Worm (Caenorhabditis elegans): ENCODE data around the gene T10H9.8.

T10H9.8 gene

ce11 chrV:6655174-6655573 is 3.0 kb downstream of the T10H9.8 start, which contains the start of gene syx-18 (continued):
- TF ChIP-seq ceh-100 (GFP tag; IDR thresholded peaks at IDR 0.05) (no peak), B0336.3 (GFP tag; IDR thresholded peaks at IDR 0.05) (peak; percentile 33; the same call in 1 of the 2 replicates), somi-1 (GFP tag; optimal IDR thresholded peaks at IDR 0.05) (no peak), let-607 (tag; optimal IDR thresholded peaks at IDR 0.05) (peak in 1 of 2 experiments; percentile 38), mes-4 (tag; optimal IDR thresholded peaks at IDR 0.05) (no peak), dpff-1 (tag; optimal IDR thresholded peaks at IDR 0.05) (no peak), sea-2 (GFP tag; IDR thresholded peaks at IDR 0.05) (no peak), B0019.2 (GFP tag; conservative IDR thresholded peaks at IDR 0.05) (no peak), unc-62 (GFP tag; optimal IDR thresholded peaks at IDR 0.05) (no peak), cebp-1 (GFP tag; IDR thresholded peaks at IDR 0.05) (no peak), cebp-1 (tag; optimal IDR thresholded peaks at IDR 0.05) (peak; percentile 34), athp-1 (tag; optimal IDR thresholded peaks at IDR 0.05) (peak; percentile 63), gei-17 (GFP tag; optimal IDR thresholded peaks at IDR 0.05) (no peak), bed-1 (GFP tag; IDR thresholded peaks at IDR 0.05) (no peak), lsl-1 (GFP tag; optimal IDR thresholded peaks at IDR 0.05) (no peak), rcor-1 (GFP tag; IDR thresholded peaks at IDR 0.05) (peak; percentile 30; the same call in 1 of the 2 replicates), Y53G8AR.9 (GFP tag; conservative IDR thresholded peaks at IDR 0.05) (peak; percentile 73), ets-4 (GFP tag; optimal IDR thresholded peaks at IDR 0.05) (no peak), attf-5 (GFP tag; optimal IDR thresholded peaks at IDR 0.05) (no peak), F49E8.2 (tag; optimal IDR thresholded peaks at IDR 0.05; ENCODE audit: insufficient read depth) (no peak), let-526 (GFP tag; IDR thresholded peaks at IDR 0.05) (no peak), madf-6 (GFP tag; IDR thresholded peaks at IDR 0.05) (peak; percentile 53), die-1 (tag; optimal IDR thresholded peaks at IDR 0.05) (no peak), dpl-1 (GFP tag; optimal IDR thresholded peaks at IDR 0.05) (no peak), B0035.1 (tag; optimal IDR thresholded peaks at IDR 0.05) (no peak)

ce11 chrV:6656451-6657115 is 4.4 kb downstream of the T10H9.8 start, which contains the start of gene snb-1:
snb-1 (minus strand) TSS chrV:6656501.
- no peak for TF ChIP-seq atf-7 (tag; optimal IDR thresholded peaks at IDR 0.05)
- TF ChIP-seq egl-18 (GFP tag; IDR thresholded peaks at IDR 0.05) = no peak
- no peak for TF ChIP-seq Y95B8A.8 (GFP tag; IDR thresholded peaks at IDR 0.05)
- no peak for TF ChIP-seq zim-3 (tag; optimal IDR thresholded peaks at IDR 0.05)
- TF ChIP-seq hlh-12 (tag; optimal IDR thresholded peaks at IDR 0.05) = no peak
- no peak for TF ChIP-seq bed-2 (GFP tag; IDR thresholded peaks at IDR 0.05)
- no peak for TF ChIP-seq egrh-3 (GFP tag; IDR thresholded peaks at IDR 0.05)
- TF ChIP-seq sea-2 (GFP tag; IDR thresholded peaks at IDR 0.05) = no peak
- TF ChIP-seq pbrm-1 (GFP tag; IDR thresholded peaks at IDR 0.05) = 0 out of 2 replicates have a peak, but pooled peaks have one; percentile 22
- TF ChIP-seq lin-54 (GFP tag; optimal IDR thresholded peaks at IDR 0.05) = peak; percentile 11
- TF ChIP-seq hlh-26 (GFP tag; conservative IDR thresholded peaks at IDR 0.05) = no peak
- TF ChIP-seq Y67H2A.10 (GFP tag; conservative IDR thresholded peaks at IDR 0.05) = no peak
- no peak for TF ChIP-seq Y53F4B.3 (GFP tag; IDR thresholded peaks at IDR 0.05)
- no peak for TF ChIP-seq mcd-1 (GFP tag; IDR thresholded peaks at IDR 0.05)
- peak; percentile 20 for TF ChIP-seq F23B12.7 (tag; optimal IDR thresholded peaks at IDR 0.05; ENCODE audit: insufficient read depth)
- TF ChIP-seq F10E7.11 (tag; optimal IDR thresholded peaks at IDR 0.05) = no peak
- TF ChIP-seq ztf-3 (GFP tag; optimal IDR thresholded peaks at IDR 0.05) = no peak
- TF ChIP-seq die-1 (tag; optimal IDR thresholded peaks at IDR 0.05) = no peak
- no peak for TF ChIP-seq ceh-40 (GFP tag; IDR thresholded peaks at IDR 0.05)
- no peak for TF ChIP-seq somi-1 (GFP tag; optimal IDR thresholded peaks at IDR 0.05)
- TF ChIP-seq cebp-1 (GFP tag; IDR thresholded peaks at IDR 0.05) = peak; percentile 99
- peak; percentile 100 for TF ChIP-seq cebp-1 (tag; optimal IDR thresholded peaks at IDR 0.05)
- TF ChIP-seq akir-1 (GFP tag; optimal IDR thresholded peaks at IDR 0.05) = no peak
- no peak for TF ChIP-seq efl-1 (GFP tag; optimal IDR thresholded peaks at IDR 0.05)
- TF ChIP-seq lin-40 (tag; optimal IDR thresholded peaks at IDR 0.05) = peak; percentile 73
- TF ChIP-seq ccch-3 (GFP tag; optimal IDR thresholded peaks at IDR 0.05) = no peak
- no peak for TF ChIP-seq fkh-3 (tag; optimal IDR thresholded peaks at IDR 0.05)
- no peak for TF ChIP-seq F33H1.4 (GFP tag; IDR thresholded peaks at IDR 0.05)

Data from whole organism, young adult.